Worm (Caenorhabditis elegans) whole organism, L3 larva: ENCODE measurements around the gene gfat-2.
"Not testable (repeated sequence)": the region's sequence is repeated elsewhere in the genome, so short reads cannot be mapped to it uniquely, and the experiment has no call there.

Experiments
- aly-2 ChIP-seq: fragments of 150-350 bp; optimal IDR thresholded peaks from 2 replicates; lab custom pipeline; 2014; ENCODE audit warnings: missing biosample characterization, missing genetic modification characterization
- ama-1 ChIP-seq: fragments of 150-350 bp; optimal IDR thresholded peaks from 2 replicates; lab custom pipeline; 2018
- egl-27 ChIP-seq: sonication (generic microtip); optimal IDR thresholded peaks from 4 replicates; lab custom pipeline; 2017; ENCODE audit warnings: missing biosample characterization, missing genetic modification reagents, missing genetic modification characterization
- egl-5 ChIP-seq: fragments of 150-350 bp; optimal IDR thresholded peaks from 2 replicates; lab custom pipeline; 2017; ENCODE audit warnings: missing biosample characterization, missing genetic modification reagents, missing genetic modification characterization, inconsistent platforms
- elt-2 ChIP-seq: sonication (generic microtip); optimal IDR thresholded peaks from 2 replicates; lab custom pipeline; 2016; ENCODE audit warnings: missing genetic modification reagents, mild to moderate bottlenecking, missing genetic modification characterization, missing compliant biosample characterization
- eor-1 ChIP-seq, 2 experiments: fragments of 150-350 bp; optimal IDR thresholded peaks; 2 replicates each; lab custom pipeline; 2014 to 2018; ENCODE audit warnings: missing biosample characterization in 2 of 2, missing genetic modification characterization in 2 of 2
- fkh-10 ChIP-seq: sonication (generic microtip); optimal IDR thresholded peaks from 2 replicates; lab custom pipeline; 2017; ENCODE audit warnings: missing biosample characterization, missing genetic modification reagents, missing genetic modification characterization
- fkh-2 ChIP-seq: fragments of 150-350 bp; optimal IDR thresholded peaks from 2 replicates; lab custom pipeline; 2014; ENCODE audit warnings: missing biosample characterization, missing genetic modification reagents, missing genetic modification characterization
- hmg-11 ChIP-seq: sonication (generic microtip); optimal IDR thresholded peaks from 2 replicates; lab custom pipeline; 2016; ENCODE audit warnings: missing genetic modification characterization, missing compliant biosample characterization
- jun-1 ChIP-seq: fragments of 150-350 bp; optimal IDR thresholded peaks from 2 replicates; lab custom pipeline; 2014; ENCODE audit warnings: missing biosample characterization, missing genetic modification reagents, missing genetic modification characterization
- lin-15B ChIP-seq: fragments of 150-350 bp; optimal IDR thresholded peaks from 2 replicates; lab custom pipeline; 2014; ENCODE audit warnings: missing biosample characterization, missing genetic modification characterization
- mdl-1 ChIP-seq: fragments of 150-350 bp; optimal IDR thresholded peaks from 2 replicates; lab custom pipeline; 2014; ENCODE audit warnings: missing biosample characterization, missing genetic modification characterization
- mml-1 ChIP-seq: fragments of 150-350 bp; sonication (generic microtip); optimal IDR thresholded peaks from 3 replicates; lab custom pipeline; 2014; ENCODE audit warnings: missing biosample characterization, missing genetic modification characterization
- nfya-1 ChIP-seq: sonication (generic microtip); optimal IDR thresholded peaks from 2 replicates; lab custom pipeline; 2017; ENCODE audit warnings: missing genetic modification characterization, mild to moderate bottlenecking, missing compliant biosample characterization, antibody characterized with exemption, moderate library complexity; ENCODE audit not compliant: insufficient read depth
- nhr-11 ChIP-seq: fragments of 150-350 bp; optimal IDR thresholded peaks from 2 replicates; lab custom pipeline; 2014; ENCODE audit warnings: missing biosample characterization, missing genetic modification characterization
- nhr-237 ChIP-seq: fragments of 150-350 bp; optimal IDR thresholded peaks from 2 replicates; lab custom pipeline; 2014; ENCODE audit warnings: missing biosample characterization, missing genetic modification characterization
- nhr-25 ChIP-seq: sonication (generic microtip); optimal IDR thresholded peaks from 2 replicates; lab custom pipeline; 2017; ENCODE audit warnings: missing biosample characterization, missing genetic modification characterization
- nhr-28 ChIP-seq: fragments of 150-350 bp; optimal IDR thresholded peaks from 2 replicates; lab custom pipeline; 2014; ENCODE audit warnings: missing biosample characterization, missing genetic modification characterization
- nhr-43 ChIP-seq: sonication (generic microtip); optimal IDR thresholded peaks from 2 replicates; lab custom pipeline; 2016; ENCODE audit warnings: mild to moderate bottlenecking, missing genetic modification characterization, missing compliant biosample characterization; ENCODE audit not compliant: poor library complexity, severe bottlenecking
- skn-1 ChIP-seq: fragments of 150-350 bp; optimal IDR thresholded peaks from 2 replicates; lab custom pipeline; 2014; ENCODE audit warnings: missing biosample characterization, missing genetic modification characterization
- snpc-4 ChIP-seq: fragments of 150-350 bp; optimal IDR thresholded peaks from 2 replicates; lab custom pipeline; 2014; ENCODE audit warnings: missing biosample characterization, missing genetic modification characterization
- tbx-2 ChIP-seq: sonication (generic microtip); optimal IDR thresholded peaks from 2 replicates; lab custom pipeline; 2016; ENCODE audit warnings: mild to moderate bottlenecking, missing genetic modification characterization, missing compliant biosample characterization
- unc-39 ChIP-seq: sonication (generic microtip); optimal IDR thresholded peaks from 4 replicates; lab custom pipeline; 2017; ENCODE audit warnings: missing biosample characterization, missing genetic modification characterization
- zag-1 ChIP-seq: fragments of 150-350 bp; optimal IDR thresholded peaks from 2 replicates; lab custom pipeline; 2014; ENCODE audit warnings: missing biosample characterization, missing genetic modification characterization

gfat-2 gene

ce11 chrIV:11394243-11394642, 15.8 kb upstream of the gfat-2 start, which contains the start of gene tag-89:
tag-89 (plus strand) TSS chrIV:11394543.
- no peak for TF ChIP-seq unc-39 (tag; lab: Kevin White, UChicago)
- no peak for TF ChIP-seq skn-1 (tag; lab: Kevin White, UChicago)

ce11 chrIV:11398267-11398825, 11.7 kb upstream of the gfat-2 start, which contains the start of gene dsl-6:
dsl-6 (minus strand) TSS chrIV:11398317.
- TF ChIP-seq nhr-43, mml-1, nhr-28 (tag; lab: Kevin White, UChicago): not testable (repeated sequence)
- TF ChIP-seq, all 47 proteins: peak for 0; not testable (repeated sequence) for 47

- no peak for TF ChIP-seq skn-1 (tag; lab: Kevin White, UChicago)
- no peak for TF ChIP-seq snpc-4 (tag; lab: Kevin White, UChicago)
- no peak for TF ChIP-seq jun-1 (tag; lab: Kevin White, UChicago)
- no peak for TF ChIP-seq aly-2 (tag; lab: Kevin White, UChicago)
- no peak for TF ChIP-seq nhr-11 (tag; lab: Kevin White, UChicago)
- no peak for TF ChIP-seq elt-2
- no peak for TF ChIP-seq fkh-10 (GFP tag; lab: Kevin White, UChicago)
- TF ChIP-seq nhr-28 (tag; lab: Kevin White, UChicago), result no peak
These were observed 8.5 kb upstream of the gfat-2 start for ce11 chrIV:11401482-11401881.

ce11 chrIV:11403288-11403991, 6.6 kb upstream of the gfat-2 start, which contains the start of the genes memi-3 and cyp-31A2:
memi-3 (minus strand) TSS chrIV:11403338.
cyp-31A2 (plus strand) TSS chrIV:11403961.
- TF ChIP-seq nhr-237 (tag; lab: Kevin White, UChicago) (no peak), snpc-4 (tag; lab: Kevin White, UChicago) (no peak), nfya-1 (tag; lab: Kevin White, UChicago) (no peak), egl-5 (no peak), fkh-2 (tag; lab: Kevin White, UChicago) (no peak), egl-27 (tag; lab: Kevin White, UChicago) (no peak), ama-1 (lab: Kevin White, UChicago) (no peak), mdl-1 (tag; lab: Kevin White, UChicago) (no peak), eor-1 (tag; optimal IDR thresholded peaks at IDR 0.05; lab: Kevin White, UChicago) (no peak), elt-2 (no peak), zag-1 (tag; lab: Kevin White, UChicago) (no peak), skn-1 (tag; lab: Kevin White, UChicago) (no peak), tbx-2 (tag; lab: Kevin White, UChicago) (no peak), nhr-43 (tag; lab: Kevin White, UChicago) (no peak)

- peak; percentile 23 for TF ChIP-seq nhr-25 (tag; lab: Kevin White, UChicago)
These were observed 3.0 kb upstream of the gfat-2 start, which contains the start of the genes his-63 and his-64 for ce11 chrIV:11406744-11407690. his-63 (minus strand) TSS chrIV:11406861. his-64 (plus strand) TSS chrIV:11407116.

- TF ChIP-seq nhr-28 (tag; lab: Kevin White, UChicago) (no peak), ama-1 (lab: Kevin White, UChicago) (no peak), hmg-11 (tag; lab: Kevin White, UChicago) (no peak)
These were observed 4.9 kb downstream of the gfat-2 start, which contains the start of gene F22B3.10 for ce11 chrIV:11414920-11415319. F22B3.10 (minus strand) TSS chrIV:11415020.

ce11 chrIV:11416724-11417123, 6.7 kb downstream of the gfat-2 start, which contains the start of gene F22B3.5:
F22B3.5 (minus strand) TSS chrIV:11416824.
- not testable (repeated sequence) for TF ChIP-seq eor-1 (tag; optimal IDR thresholded peaks at IDR 0.05; lab: Kevin White, UChicago); skn-1 (tag; lab: Kevin White, UChicago); lin-15B
